Fruit fly (Drosophila melanogaster) whole organism, pupa: ENCODE data around the gene Cpr72Eb.
A peak's percentile ranks its signal among the peaks of the same experiment; 100 is the strongest.

Experiments used
- CG10348 ChIP-seq: fragments of 200-800 bp; sonication (Bioruptor generic); IDR thresholded peaks from 2 replicates; pipeline ENCODE4 v1.3.6; 2022; ENCODE audit warnings: missing biosample characterization, missing genetic modification characterization
- CG12605 ChIP-seq: fragments of 200-800 bp; sonication (Bioruptor generic); IDR thresholded peaks from 2 replicates; pipeline ENCODE4 v1.3.6; 2022; ENCODE audit warnings: missing biosample characterization, missing genetic modification characterization
- CG13204 ChIP-seq: fragments of 200-800 bp; sonication (Bioruptor generic); optimal IDR thresholded peaks from 2 replicates; lab custom pipeline; 2018; ENCODE audit warnings: missing biosample characterization, mild to moderate bottlenecking, missing genetic modification characterization, moderate library complexity
- CG14655 ChIP-seq: fragments of 200-800 bp; sonication (Bioruptor generic); optimal IDR thresholded peaks from 3 replicates; lab custom pipeline; 2017; ENCODE audit warnings: mild to moderate bottlenecking, missing biosample characterization, missing genetic modification reagents, missing genetic modification characterization
- CG15710 ChIP-seq: fragments of 200-800 bp; sonication (Bioruptor generic); optimal IDR thresholded peaks from 2 replicates; lab custom pipeline; 2018; ENCODE audit warnings: missing biosample characterization, mild to moderate bottlenecking, missing genetic modification characterization, moderate library complexity
- CG17806 ChIP-seq: fragments of 200-800 bp; sonication (Bioruptor generic); optimal IDR thresholded peaks from 2 replicates; lab custom pipeline; 2018; ENCODE audit warnings: missing biosample characterization, mild to moderate bottlenecking, missing genetic modification characterization, moderate library complexity
- CG32121 ChIP-seq: fragments of 200-800 bp; sonication (Bioruptor generic); IDR thresholded peaks from 2 replicates; pipeline ENCODE4 v1.3.6; 2022; ENCODE audit warnings: missing biosample characterization, missing genetic modification characterization
- CG34367 ChIP-seq: fragments of 200-800 bp; sonication (Bioruptor generic); optimal IDR thresholded peaks from 2 replicates; lab custom pipeline; 2018; ENCODE audit warnings: missing biosample characterization, mild to moderate bottlenecking, missing genetic modification characterization
- CG4496 ChIP-seq: fragments of 200-800 bp; sonication (Bioruptor generic); IDR thresholded peaks from 3 replicates; pipeline ENCODE4 v1.3.6; 2022; ENCODE audit warnings: missing biosample characterization, missing genetic modification characterization
- CG8159 ChIP-seq: fragments of 200-800 bp; sonication (Bioruptor generic); optimal IDR thresholded peaks from 3 replicates; lab custom pipeline; 2018; ENCODE audit warnings: missing biosample characterization, mild to moderate bottlenecking, missing genetic modification characterization, moderate library complexity
- CG8301 ChIP-seq: fragments of 200-800 bp; sonication (Bioruptor generic); optimal IDR thresholded peaks from 2 replicates; lab custom pipeline; 2018; ENCODE audit warnings: missing biosample characterization, mild to moderate bottlenecking, missing genetic modification characterization
- CG9948 ChIP-seq: fragments of 200-800 bp; sonication (Bioruptor generic); optimal IDR thresholded peaks from 2 replicates; lab custom pipeline; 2018; ENCODE audit warnings: missing biosample characterization, mild to moderate bottlenecking, missing genetic modification characterization, moderate library complexity
- D1 ChIP-seq: fragments of 200-800 bp; sonication (Bioruptor generic); optimal IDR thresholded peaks from 2 replicates; lab custom pipeline; 2018; ENCODE audit warnings: missing biosample characterization, mild to moderate bottlenecking, missing genetic modification characterization, moderate library complexity
- EcR ChIP-seq: fragments of 200-800 bp; sonication (Bioruptor generic); optimal IDR thresholded peaks from 3 replicates; lab custom pipeline; 2019; ENCODE audit warnings: missing biosample characterization, missing genetic modification characterization, mild to moderate bottlenecking, moderate library complexity, missing genetic modification reagents
- Ets98B ChIP-seq: fragments of 200-800 bp; sonication (Bioruptor generic); IDR thresholded peaks from 2 replicates; pipeline ENCODE4 v1.3.6; 2022; ENCODE audit warnings: missing biosample characterization, missing genetic modification characterization
- Pif1A ChIP-seq: fragments of 200-800 bp; sonication (Bioruptor generic); optimal IDR thresholded peaks from 3 replicates; lab custom pipeline; 2016; ENCODE audit warnings: missing biosample characterization, missing genetic modification characterization
- Pif1B ChIP-seq: fragments of 200-800 bp; sonication (Bioruptor generic); optimal IDR thresholded peaks from 3 replicates; lab custom pipeline; 2016; ENCODE audit warnings: missing biosample characterization, missing genetic modification characterization
- Snoo ChIP-seq: fragments of 200-800 bp; sonication (Bioruptor generic); optimal IDR thresholded peaks from 3 replicates; lab custom pipeline; 2017; ENCODE audit warnings: missing biosample characterization, mild to moderate bottlenecking, missing genetic modification characterization, inconsistent platforms
- fd96Ca ChIP-seq: fragments of 200-800 bp; sonication (Bioruptor generic); IDR thresholded peaks from 3 replicates; pipeline ENCODE4 v1.3.6; 2022; ENCODE audit warnings: missing biosample characterization, missing genetic modification characterization
- gl ChIP-seq: fragments of 200-800 bp; sonication (Bioruptor generic); optimal IDR thresholded peaks from 2 replicates; lab custom pipeline; 2018; ENCODE audit warnings: missing biosample characterization, mild to moderate bottlenecking, missing genetic modification characterization
- rn ChIP-seq: fragments of 200-800 bp; sonication (Bioruptor generic); IDR thresholded peaks from 2 replicates; pipeline ENCODE4 v1.3.6; 2022; ENCODE audit warnings: missing biosample characterization, missing genetic modification characterization

The Cpr72Eb gene

dm6 chr3L:16359219-16359748 lies 5.4 kb upstream of the Cpr72Eb start, which contains the start of gene ringer:
TSS of gene ringer (minus strand) at chr3L:16359428.
- TF ChIP-seq CG17806 (tag; lab: Kevin White, UChicago) = no peak
- no peak for TF ChIP-seq Pif1A (GFP tag; lab: Kevin White, UChicago)
- no peak for TF ChIP-seq CG12605 (GFP tag; lab: Robert Waterston, UW)
- TF ChIP-seq CG13204 (GFP tag; lab: Kevin White, UChicago) = no peak
- TF ChIP-seq CG8159 (tag; lab: Kevin White, UChicago) = no peak

DNA sequence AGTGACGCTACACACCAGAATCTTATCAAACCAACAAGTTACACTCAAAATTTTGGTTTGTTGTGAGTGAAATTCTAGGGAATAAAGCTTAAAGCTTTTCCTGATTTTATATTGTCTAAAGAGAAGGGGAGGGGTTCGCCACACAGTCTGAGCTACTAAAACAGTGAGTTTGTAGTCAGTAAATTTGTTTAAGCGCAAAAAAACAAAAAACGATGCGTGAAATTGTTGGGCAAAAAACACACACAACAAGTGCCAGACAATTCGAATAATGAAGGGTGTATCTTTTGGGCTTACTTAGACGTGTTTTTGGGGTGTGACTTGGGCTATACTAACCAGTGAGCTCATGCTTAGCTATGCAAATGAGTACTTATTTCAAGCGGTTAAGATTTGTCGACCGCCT lies 4.9 kb upstream of the Cpr72Eb start:
- no peak for TF ChIP-seq CG34367

dm6 chr3L:16361200-16361815 lies 3.4 kb upstream of the Cpr72Eb start:
- TF ChIP-seq CG12605 (GFP tag; lab: Robert Waterston, UW) (no peak), CG15710 (tag; lab: Kevin White, UChicago) (peak; percentile 97), fd96Ca (GFP tag; lab: Robert Waterston, UW) (0 out of 3 replicates have a peak, but pooled peaks have one; percentile 22), Pif1A (GFP tag; lab: Kevin White, UChicago) (peak; percentile 83), CG34367 (peak; percentile 95), Ets98B (GFP tag; lab: Robert Waterston, UW) (no peak), CG32121 (GFP tag; lab: Robert Waterston, UW) (no peak), CG4496 (GFP tag; lab: Robert Waterston, UW) (no peak), CG14655 (peak; percentile 83), Pif1B (GFP tag; lab: Kevin White, UChicago) (peak; percentile 84), Snoo (tag; lab: Kevin White, UChicago) (peak; percentile 73), CG9948 (peak; percentile 98), D1 (tag; lab: Kevin White, UChicago) (peak; percentile 93), gl (tag; lab: Kevin White, UChicago) (peak; percentile 86), EcR (GFP tag; lab: Kevin White, UChicago) (peak; percentile 91), CG17806 (tag; lab: Kevin White, UChicago) (peak; percentile 94), CG8301 (peak; percentile 67), CG8159 (tag; lab: Kevin White, UChicago) (peak; percentile 98), rn (no peak), CG10348 (GFP tag; lab: Robert Waterston, UW) (no peak), CG13204 (GFP tag; lab: Kevin White, UChicago) (peak; percentile 90)

dm6 chr3L:16362119-16362653 lies 2.5 kb upstream of the Cpr72Eb start, which contains the start of gene Cpr72Ea:
TSS of gene Cpr72Ea (plus strand) at chr3L:16362603.
- no peak for TF ChIP-seq gl (tag; lab: Kevin White, UChicago)
- TF ChIP-seq Pif1B (GFP tag; lab: Kevin White, UChicago) = no peak
- no peak for TF ChIP-seq fd96Ca (GFP tag; lab: Robert Waterston, UW)
- peak; percentile 72 for TF ChIP-seq CG8159 (tag; lab: Kevin White, UChicago)
- peak; percentile 39 for TF ChIP-seq CG14655
- TF ChIP-seq Snoo (tag; lab: Kevin White, UChicago) = no peak
- TF ChIP-seq CG32121 (GFP tag; lab: Robert Waterston, UW) = no peak
- peak; percentile 17 for TF ChIP-seq CG34367
- no peak for TF ChIP-seq CG10348 (GFP tag; lab: Robert Waterston, UW)
- TF ChIP-seq D1 (tag; lab: Kevin White, UChicago) = peak; percentile 49
- no peak for TF ChIP-seq CG4496 (GFP tag; lab: Robert Waterston, UW)
- no peak for TF ChIP-seq EcR (GFP tag; lab: Kevin White, UChicago)
- TF ChIP-seq Ets98B (GFP tag; lab: Robert Waterston, UW) = no peak
- no peak for TF ChIP-seq rn
- peak; percentile 55 for TF ChIP-seq CG15710 (tag; lab: Kevin White, UChicago)
- peak; percentile 73 for TF ChIP-seq CG9948
- TF ChIP-seq CG17806 (tag; lab: Kevin White, UChicago) = peak; percentile 6

- TF ChIP-seq fd96Ca (GFP tag; lab: Robert Waterston, UW) = no peak
- no peak for TF ChIP-seq CG10348 (GFP tag; lab: Robert Waterston, UW)
- peak; percentile 90 for TF ChIP-seq CG15710 (tag; lab: Kevin White, UChicago)
- TF ChIP-seq D1 (tag; lab: Kevin White, UChicago) = peak; percentile 85
- TF ChIP-seq Pif1A (GFP tag; lab: Kevin White, UChicago) = peak; percentile 81
- no peak for TF ChIP-seq Ets98B (GFP tag; lab: Robert Waterston, UW)
- peak; percentile 75 for TF ChIP-seq CG8301
- TF ChIP-seq gl (tag; lab: Kevin White, UChicago) = peak; percentile 76
- TF ChIP-seq CG34367 = peak; percentile 85
- 0 out of 3 replicates have a peak, but pooled peaks have one; percentile 21 for TF ChIP-seq CG4496 (GFP tag; lab: Robert Waterston, UW)
- TF ChIP-seq CG12605 (GFP tag; lab: Robert Waterston, UW) = peak; percentile 44; the same call in 1 of the 2 replicates
- TF ChIP-seq CG8159 (tag; lab: Kevin White, UChicago) = peak; percentile 92
- TF ChIP-seq Pif1B (GFP tag; lab: Kevin White, UChicago) = peak; percentile 86
- no peak for TF ChIP-seq CG13204 (GFP tag; lab: Kevin White, UChicago)
- peak; percentile 87 for TF ChIP-seq CG9948
- peak; percentile 96 for TF ChIP-seq EcR (GFP tag; lab: Kevin White, UChicago)
- TF ChIP-seq CG17806 (tag; lab: Kevin White, UChicago) = peak; percentile 90
- TF ChIP-seq Snoo (tag; lab: Kevin White, UChicago) = peak; percentile 81
- TF ChIP-seq CG32121 (GFP tag; lab: Robert Waterston, UW) = 0 out of 2 replicates have a peak, but pooled peaks have one; percentile 24
- peak; percentile 85 for TF ChIP-seq CG14655
- no peak for TF ChIP-seq rn
Observed at dm6 chr3L:16364182-16364581, 517 bp upstream of the Cpr72Eb start.
